Fruit fly (Drosophila melanogaster): Measurements from ENCODE around the gene Dic61B.

- TF ChIP-seq N (GFP tag; optimal IDR thresholded peaks at IDR 0.05) (no peak), fru (GFP tag; optimal IDR thresholded peaks at IDR 0.05) (no peak), Dif (GFP tag; optimal IDR thresholded peaks at IDR 0.05; ENCODE audit: partially characterized antibody) (no peak), br (GFP tag; optimal IDR thresholded peaks at IDR 0.05) (no peak), Hr83 (GFP tag; optimal IDR thresholded peaks at IDR 0.05; ENCODE audit: poor library complexity, severe bottlenecking) (no peak)
Measured at dm6 chr3L:133383-133782, 19.0 kb downstream of the Dic61B start.

Data from whole organism, wandering third instar larva.